Worm (Caenorhabditis elegans) whole organism, L4 larva: ENCODE data around the gene adh-5.

ENCODE experiments used
- D1046.2 ChIP-seq: fragments of 200-800 bp; sonication (Bioruptor generic); IDR thresholded peaks from 2 replicates; pipeline ENCODE4 v1.3.6; 2022; ENCODE audit warnings: missing genetic modification characterization, missing compliant biosample characterization
- F37D6.2 ChIP-seq: sonication (generic microtip); optimal IDR thresholded peaks from 2 replicates; lab custom pipeline; 2016; ENCODE audit warnings: mild to moderate bottlenecking, missing genetic modification characterization, missing compliant biosample characterization
- R02D3.7 ChIP-seq: fragments of 150-350 bp; sonication (generic microtip); optimal IDR thresholded peaks from 3 replicates; lab custom pipeline; 2014; ENCODE audit warnings: missing biosample characterization, missing genetic modification characterization
- T26A8.4 ChIP-seq: fragments of 200-800 bp; sonication (Bioruptor generic); IDR thresholded peaks from 2 replicates; pipeline ENCODE4 v1.3.6; 2022; ENCODE audit warnings: missing genetic modification characterization, missing compliant biosample characterization
- Y105C5A.15 ChIP-seq: fragments of 200-800 bp; sonication (Bioruptor generic); IDR thresholded peaks from 2 replicates; pipeline ENCODE4 v1.3.6; 2022; ENCODE audit warnings: missing genetic modification characterization, missing compliant biosample characterization
- aha-1 ChIP-seq: fragments of 150-350 bp; peaks from one replicate; lab custom pipeline; 2014; ENCODE audit warnings: missing biosample characterization, missing genetic modification characterization
- ceh-20 ChIP-seq: fragments of 200-800 bp; sonication (Bioruptor generic); IDR thresholded peaks from 2 replicates; pipeline ENCODE4 v1.3.6; 2022; ENCODE audit warnings: missing genetic modification reagents, missing genetic modification characterization, missing compliant biosample characterization
- ceh-32 ChIP-seq: sonication (generic microtip); optimal IDR thresholded peaks from 2 replicates; lab custom pipeline; 2016; ENCODE audit warnings: mild to moderate bottlenecking, missing genetic modification characterization, missing compliant biosample characterization; ENCODE audit not compliant: poor library complexity
- ceh-62 ChIP-seq: sonication (generic microtip); optimal IDR thresholded peaks from 2 replicates; lab custom pipeline; 2017; ENCODE audit warnings: missing biosample characterization, missing genetic modification characterization
- ceh-82 ChIP-seq: sonication (generic microtip); optimal IDR thresholded peaks from 2 replicates; lab custom pipeline; 2017; ENCODE audit warnings: missing biosample characterization, missing genetic modification characterization
- dmd-6 ChIP-seq: fragments of 200-800 bp; sonication (Bioruptor generic); IDR thresholded peaks from 2 replicates; pipeline ENCODE4 v1.3.6; 2022; ENCODE audit warnings: missing genetic modification reagents, missing genetic modification characterization, missing compliant biosample characterization
- egl-43 ChIP-seq: fragments of 200-800 bp; sonication (Bioruptor generic); IDR thresholded peaks from 2 replicates; pipeline ENCODE4 v1.3.6; 2022; ENCODE audit warnings: missing genetic modification reagents, missing genetic modification characterization, missing compliant biosample characterization
- fkh-10 ChIP-seq: fragments of 150-350 bp; optimal IDR thresholded peaks from 2 replicates; lab custom pipeline; 2014; ENCODE audit warnings: missing biosample characterization, missing genetic modification reagents, missing genetic modification characterization
- fos-1 ChIP-seq: fragments of 150-350 bp; optimal IDR thresholded peaks from 2 replicates; lab custom pipeline; 2014; ENCODE audit warnings: missing biosample characterization, missing genetic modification characterization
- hlh-30 ChIP-seq: sonication (generic microtip); optimal IDR thresholded peaks from 2 replicates; lab custom pipeline; 2017; ENCODE audit warnings: antibody characterized with exemption, mild to moderate bottlenecking, missing genetic modification characterization, missing compliant biosample characterization; ENCODE audit not compliant: insufficient read depth
- hmg-1.1 ChIP-seq: fragments of 200-800 bp; sonication (Bioruptor generic); IDR thresholded peaks from 2 replicates; pipeline ENCODE4 v1.3.6; 2022; ENCODE audit warnings: missing genetic modification reagents, missing genetic modification characterization, missing compliant biosample characterization
- lin-1 ChIP-seq: fragments of 200-800 bp; sonication (Bioruptor generic); IDR thresholded peaks from 2 replicates; pipeline ENCODE4 v1.3.6; 2022; ENCODE audit warnings: missing genetic modification reagents, missing genetic modification characterization, missing compliant biosample characterization
- lin-15B ChIP-seq: fragments of 150-350 bp; sonication (generic microtip); optimal IDR thresholded peaks from 3 replicates; lab custom pipeline; 2014; ENCODE audit warnings: missing biosample characterization, missing genetic modification characterization
- lin-38 ChIP-seq: fragments of 200-800 bp; sonication (Bioruptor generic); IDR thresholded peaks from 2 replicates; pipeline ENCODE4 v1.3.6; 2022; ENCODE audit warnings: missing genetic modification reagents, missing genetic modification characterization, missing compliant biosample characterization
- lsy-2 ChIP-seq, 2 experiments: fragments of 150-350 bp in 1 of 2; sonication (generic microtip) in 1 of 2; optimal IDR thresholded peaks; 2 replicates each; lab custom pipeline; 2014 to 2017; ENCODE audit warnings: missing biosample characterization in 2 of 2, missing genetic modification characterization in 2 of 2
- mep-1 ChIP-seq: fragments of 150-350 bp; sonication (generic microtip); optimal IDR thresholded peaks from 3 replicates; lab custom pipeline; 2014; ENCODE audit warnings: missing biosample characterization, missing genetic modification characterization
- mxl-3 ChIP-seq: fragments of 200-800 bp; sonication (Bioruptor generic); optimal IDR thresholded peaks from 2 replicates; lab custom pipeline; 2018; ENCODE audit warnings: mild to moderate bottlenecking, missing genetic modification characterization, missing compliant biosample characterization
- nhr-102 ChIP-seq: sonication (generic microtip); optimal IDR thresholded peaks from 2 replicates; lab custom pipeline; 2016; ENCODE audit warnings: mild to moderate bottlenecking, missing genetic modification characterization, moderate library complexity, missing compliant biosample characterization
- nhr-237 ChIP-seq: sonication (generic microtip); optimal IDR thresholded peaks from 2 replicates; lab custom pipeline; 2017; ENCODE audit warnings: missing biosample characterization, missing genetic modification characterization
- nhr-42 ChIP-seq: fragments of 200-800 bp; sonication (Bioruptor generic); IDR thresholded peaks from 2 replicates; pipeline ENCODE4 v1.3.6; 2022; ENCODE audit warnings: missing genetic modification characterization, missing compliant biosample characterization
- nhr-76 ChIP-seq: fragments of 150-350 bp; optimal IDR thresholded peaks from 2 replicates; lab custom pipeline; 2014; ENCODE audit warnings: missing biosample characterization, missing genetic modification characterization
- nhr-77 ChIP-seq: fragments of 150-350 bp; optimal IDR thresholded peaks from 2 replicates; lab custom pipeline; 2014; ENCODE audit warnings: missing biosample characterization, missing genetic modification characterization
- php-3 ChIP-seq: fragments of 200-800 bp; sonication (Bioruptor generic); IDR thresholded peaks from 2 replicates; pipeline ENCODE4 v1.3.6; 2022; ENCODE audit warnings: missing genetic modification reagents, missing genetic modification characterization, missing compliant biosample characterization
- sdz-12 ChIP-seq: fragments of 200-800 bp; sonication (Bioruptor generic); optimal IDR thresholded peaks from 2 replicates; lab custom pipeline; 2018; ENCODE audit warnings: mild to moderate bottlenecking, missing genetic modification characterization, missing compliant biosample characterization
- tra-1 ChIP-seq: fragments of 200-800 bp; sonication (Bioruptor generic); IDR thresholded peaks from 2 replicates; pipeline ENCODE4 v1.3.6; 2022; ENCODE audit warnings: missing genetic modification reagents, missing genetic modification characterization, missing compliant biosample characterization
- zip-11 ChIP-seq: fragments of 200-800 bp; sonication (Bioruptor generic); IDR thresholded peaks from 2 replicates; pipeline ENCODE4 v1.3.6; 2022; ENCODE audit warnings: missing genetic modification characterization, missing compliant biosample characterization
- zip-2 ChIP-seq: fragments of 150-350 bp; optimal IDR thresholded peaks from 2 replicates; lab custom pipeline; 2014; ENCODE audit warnings: missing biosample characterization, missing genetic modification characterization

adh-5 gene

DNA sequence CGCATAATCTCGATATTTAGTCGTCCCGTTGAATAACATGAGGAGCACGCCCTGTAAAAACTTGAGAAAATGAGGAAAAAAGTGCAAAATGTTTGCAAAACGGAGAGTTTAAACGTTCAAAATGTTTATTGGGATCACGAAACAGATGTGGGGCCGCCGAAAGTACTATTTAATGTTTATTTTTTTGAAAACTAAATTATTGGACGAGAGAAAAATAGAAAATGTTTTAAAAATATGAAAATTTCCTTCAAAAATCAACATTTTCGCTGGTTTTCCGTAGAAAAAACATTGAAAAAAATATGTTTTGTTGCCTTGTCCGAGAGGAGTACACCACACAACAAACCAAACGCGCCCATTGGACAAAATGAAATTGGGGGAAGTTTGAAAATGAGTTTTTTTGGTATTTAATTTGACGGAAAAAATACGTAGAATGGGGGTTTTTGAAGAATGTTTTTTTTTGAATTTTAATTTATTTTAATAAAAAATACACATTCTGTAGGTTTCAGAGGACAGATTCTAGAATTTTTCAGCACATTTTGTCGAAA, 53.2 kb downstream of the adh-5 start, which contains the start of gene sqv-6 (continued):
- TF ChIP-seq lin-38 = peak; percentile 31
- TF ChIP-seq nhr-77 = no peak
- no peak for TF ChIP-seq Y105C5A.15 (GFP tag; lab: Robert Waterston, UW)
- no peak for TF ChIP-seq ceh-62 (tag; lab: Kevin White, UChicago)
- TF ChIP-seq ceh-82 = no peak
- peak in 1 of 2 experiments; percentile 51 for TF ChIP-seq lsy-2 (tag; optimal IDR thresholded peaks at IDR 0.05; lab: Kevin White, UChicago)
- TF ChIP-seq tra-1 (GFP tag; lab: Robert Waterston, UW) = no peak
- TF ChIP-seq hmg-1.1 (GFP tag; lab: Robert Waterston, UW) = no peak
- TF ChIP-seq zip-2 (tag; lab: Kevin White, UChicago) = no peak
- no peak for TF ChIP-seq fos-1 (tag; lab: Kevin White, UChicago)
- no peak for TF ChIP-seq ceh-32 (tag; lab: Kevin White, UChicago)
- TF ChIP-seq ceh-20 (GFP tag; lab: Robert Waterston, UW) = no peak
- TF ChIP-seq D1046.2 (GFP tag; lab: Robert Waterston, UW) = no peak
- TF ChIP-seq php-3 (GFP tag; lab: Robert Waterston, UW) = no peak
- no peak for TF ChIP-seq zip-11 (GFP tag; lab: Robert Waterston, UW)
- TF ChIP-seq dmd-6 (GFP tag; lab: Robert Waterston, UW) = no peak
- no peak for TF ChIP-seq lin-1 (GFP tag; lab: Robert Waterston, UW)
- no peak for TF ChIP-seq egl-43 (GFP tag; lab: Robert Waterston, UW)
- TF ChIP-seq sdz-12 (GFP tag; lab: Kevin White, UChicago) = no peak
- no peak for TF ChIP-seq fkh-10 (GFP tag; lab: Kevin White, UChicago)
- no peak for TF ChIP-seq mxl-3 (GFP tag; lab: Kevin White, UChicago)
- peak; percentile 45 for TF ChIP-seq mep-1 (tag; lab: Kevin White, UChicago)
- no peak for TF ChIP-seq F37D6.2 (tag; lab: Kevin White, UChicago)
- TF ChIP-seq aha-1 (tag; lab: Kevin White, UChicago) = no peak
- no peak for TF ChIP-seq R02D3.7
- TF ChIP-seq nhr-42 (GFP tag; lab: Robert Waterston, UW) = no peak
- TF ChIP-seq nhr-237 (tag; lab: Kevin White, UChicago) = no peak
- TF ChIP-seq lin-15B (tag; lab: Kevin White, UChicago) = no peak
- TF ChIP-seq nhr-102 = no peak
- TF ChIP-seq hlh-30 (tag; lab: Kevin White, UChicago) = peak; percentile 22
- TF ChIP-seq T26A8.4 (GFP tag; lab: Robert Waterston, UW) = no peak
- no peak for TF ChIP-seq nhr-76 (tag; lab: Kevin White, UChicago)
